Worm (Caenorhabditis elegans): Measurements from ENCODE around the gene R11D1.4.

Gene R11D1.4

ce11 chrV:12697364-12697901, 16.6 kb downstream of the R11D1.4 start, which contains the start of gene istr-1:
istr-1 (plus strand) TSS chrV:12697858.
- TF ChIP-seq nhr-129 (tag; optimal IDR thresholded peaks at IDR 0.05), result peak; percentile 33
- TF ChIP-seq C34F6.9 (tag; optimal IDR thresholded peaks at IDR 0.05), result peak; percentile 66
- TF ChIP-seq unc-55 (GFP tag; optimal IDR thresholded peaks at IDR 0.05), result peak; percentile 34
- TF ChIP-seq blmp-1 (tag; optimal IDR thresholded peaks at IDR 0.05; ENCODE audit: insufficient read depth), result no peak
- peak; percentile 11 for TF ChIP-seq skn-1 (tag; optimal IDR thresholded peaks at IDR 0.05)
- no peak for TF ChIP-seq unc-62 (GFP tag; optimal IDR thresholded peaks at IDR 0.05)
- peak; percentile 12 for TF ChIP-seq fos-1 (tag; optimal IDR thresholded peaks at IDR 0.05)

- TF ChIP-seq elt-1 (tag; optimal IDR thresholded peaks at IDR 0.05), result no peak
- no peak for TF ChIP-seq lin-11 (tag; optimal IDR thresholded peaks at IDR 0.05)
- no peak for TF ChIP-seq ZK546.5 (tag; optimal IDR thresholded peaks at IDR 0.05)
- TF ChIP-seq ceh-82 (tag; optimal IDR thresholded peaks at IDR 0.05), result no peak
Measured at ce11 chrV:12696790-12697189, 17.2 kb downstream of the R11D1.4 start.

ce11 chrV:12695968-12696367, 18.1 kb downstream of the R11D1.4 start, which contains the start of gene K10C8.4:
K10C8.4 (plus strand) TSS chrV:12696268.
- TF ChIP-seq nhr-11 (tag; optimal IDR thresholded peaks at IDR 0.05) (no peak), unc-55 (GFP tag; optimal IDR thresholded peaks at IDR 0.05) (peak; percentile 5), C34F6.9 (tag; optimal IDR thresholded peaks at IDR 0.05) (peak; percentile 15)

ce11 chrV:12695155-12695554, 18.9 kb downstream of the R11D1.4 start, which contains the start of gene parn-1:
parn-1 (minus strand) TSS chrV:12695255.
- TF ChIP-seq nhr-25 (tag; optimal IDR thresholded peaks at IDR 0.05) (no peak), nhr-21 (tag; optimal IDR thresholded peaks at IDR 0.05) (no peak), C34F6.9 (tag; optimal IDR thresholded peaks at IDR 0.05) (no peak), mbf-1 (tag; optimal IDR thresholded peaks at IDR 0.05) (no peak), crh-2 (tag; optimal IDR thresholded peaks at IDR 0.05) (no peak), ztf-11 (tag; optimal IDR thresholded peaks at IDR 0.05) (no peak), gmeb-1 (tag; optimal IDR thresholded peaks at IDR 0.05) (no peak), ama-1 (optimal IDR thresholded peaks at IDR 0.05) (no peak), aly-2 (tag; optimal IDR thresholded peaks at IDR 0.05) (no peak), peb-1 (tag; optimal IDR thresholded peaks at IDR 0.05) (no peak), sem-4 (tag; optimal IDR thresholded peaks at IDR 0.05) (no peak), ZK546.5 (tag; optimal IDR thresholded peaks at IDR 0.05) (no peak), nhr-10 (tag; optimal IDR thresholded peaks at IDR 0.05) (no peak), dmd-4 (tag; optimal IDR thresholded peaks at IDR 0.05) (no peak), fos-1 (tag; optimal IDR thresholded peaks at IDR 0.05) (no peak)

- TF ChIP-seq lin-11 (tag; optimal IDR thresholded peaks at IDR 0.05) (no peak), fos-1 (tag; optimal IDR thresholded peaks at IDR 0.05) (peak; percentile 3)
Measured at ce11 chrV:12683205-12683604, 30.8 kb downstream of the R11D1.4 start.

ce11 chrV:12679807-12680206, 34.2 kb downstream of the R11D1.4 start, which contains the start of gene frpr-15:
frpr-15 (plus strand) TSS chrV:12680107.
- TF ChIP-seq sma-3 (GFP tag; optimal IDR thresholded peaks at IDR 0.05), result no peak
- TF ChIP-seq ceh-82 (tag; optimal IDR thresholded peaks at IDR 0.05), result no peak
- no peak for TF ChIP-seq R02D3.7 (tag; optimal IDR thresholded peaks at IDR 0.05)
- TF ChIP-seq C34F6.9 (tag; optimal IDR thresholded peaks at IDR 0.05), result no peak
- TF ChIP-seq peb-1 (tag; optimal IDR thresholded peaks at IDR 0.05), result no peak
- TF ChIP-seq mab-5 (tag; optimal IDR thresholded peaks at IDR 0.05), result no peak
- no peak for TF ChIP-seq sma-9 (GFP tag; optimal IDR thresholded peaks at IDR 0.05)
- no peak for TF ChIP-seq sma-9 (tag; optimal IDR thresholded peaks at IDR 0.05)
- TF ChIP-seq crh-2 (tag; optimal IDR thresholded peaks at IDR 0.05), result no peak
- TF ChIP-seq nhr-237 (tag; optimal IDR thresholded peaks at IDR 0.05), result no peak
- no peak for TF ChIP-seq ama-1 (optimal IDR thresholded peaks at IDR 0.05)
- no peak for TF ChIP-seq ztf-1 (GFP tag; conservative IDR thresholded peaks at IDR 0.05)
- no peak for TF ChIP-seq elt-1 (tag; optimal IDR thresholded peaks at IDR 0.05)
- no peak for TF ChIP-seq alr-1 (tag; optimal IDR thresholded peaks at IDR 0.05)

Data from whole organism, L2 larva.